Fruit fly (Drosophila melanogaster) whole organism, embryonic: Measurements from ENCODE around the gene CG9522.

Source experiments
- BEAF-32 ChIP-seq: fragments of 200-800 bp; sonication (Bioruptor generic); optimal IDR thresholded peaks from 3 replicates; lab custom pipeline; 2017; ENCODE audit warnings: missing biosample characterization, missing genetic modification characterization, mild to moderate bottlenecking, moderate library complexity, missing genetic modification reagents
- Bgb ChIP-seq: fragments of 200-800 bp; sonication (Bioruptor generic); IDR thresholded peaks from 2 replicates; pipeline ENCODE4 v1.3.6; 2022; ENCODE audit warnings: missing biosample characterization, missing genetic modification characterization; ENCODE audit not compliant: partially characterized antibody
- CG11696 ChIP-seq: fragments of 200-800 bp; sonication (Bioruptor generic); IDR thresholded peaks from 2 replicates; pipeline ENCODE4 v1.3.6; 2022; ENCODE audit warnings: missing biosample characterization, missing genetic modification characterization
- CG13287 ChIP-seq: fragments of 200-800 bp; sonication (Bioruptor generic); IDR thresholded peaks from 2 replicates; pipeline ENCODE4 v1.3.6; 2022; ENCODE audit warnings: missing biosample characterization, missing genetic modification characterization; ENCODE audit not compliant: partially characterized antibody
- CG14860 ChIP-seq: fragments of 200-800 bp; sonication (Bioruptor generic); IDR thresholded peaks from 3 replicates; pipeline ENCODE4 v1.3.6; 2022; ENCODE audit warnings: missing biosample characterization, missing genetic modification characterization; ENCODE audit not compliant: partially characterized antibody
- CG14965 ChIP-seq: fragments of 200-800 bp; sonication (Bioruptor generic); optimal IDR thresholded peaks from 2 replicates; lab custom pipeline; 2016; ENCODE audit warnings: missing biosample characterization, missing genetic modification characterization, borderline replicate concordance
- CG2116 ChIP-seq: fragments of 200-800 bp; sonication (Bioruptor generic); optimal IDR thresholded peaks from 3 replicates; lab custom pipeline; 2018; ENCODE audit warnings: missing biosample characterization, mild to moderate bottlenecking, missing genetic modification characterization
- CG33557 ChIP-seq: fragments of 200-800 bp; sonication (Bioruptor generic); optimal IDR thresholded peaks from 2 replicates; lab custom pipeline; 2019; ENCODE audit warnings: missing biosample characterization, mild to moderate bottlenecking, missing genetic modification characterization, moderate library complexity
- CG34224 ChIP-seq: fragments of 200-800 bp; sonication (Bioruptor generic); IDR thresholded peaks from 3 replicates; pipeline ENCODE4 v1.3.6; 2022; ENCODE audit warnings: missing biosample characterization, missing genetic modification characterization; ENCODE audit not compliant: partially characterized antibody
- CG6791 ChIP-seq: fragments of 200-800 bp; sonication (Bioruptor generic); IDR thresholded peaks from 3 replicates; pipeline ENCODE4 v1.3.6; 2022; ENCODE audit warnings: missing biosample characterization, missing genetic modification characterization; ENCODE audit not compliant: partially characterized antibody
- CG7556 ChIP-seq: fragments of 200-800 bp; sonication (Bioruptor generic); optimal IDR thresholded peaks from 2 replicates; lab custom pipeline; 2017; ENCODE audit warnings: missing biosample characterization, mild to moderate bottlenecking, missing genetic modification characterization
- CG8388 ChIP-seq: fragments of 200-800 bp; sonication (Bioruptor generic); optimal IDR thresholded peaks from 2 replicates; lab custom pipeline; 2019; ENCODE audit warnings: missing biosample characterization, mild to moderate bottlenecking, missing genetic modification characterization, moderate library complexity
- CG9876 ChIP-seq: fragments of 200-800 bp; sonication (Bioruptor generic); optimal IDR thresholded peaks from 2 replicates; lab custom pipeline; 2016; ENCODE audit warnings: missing biosample characterization, missing genetic modification characterization
- CG9932 ChIP-seq: fragments of 200-800 bp; sonication (Bioruptor generic); IDR thresholded peaks from 2 replicates; pipeline ENCODE4 v1.3.6; 2022; ENCODE audit warnings: missing biosample characterization, missing genetic modification characterization
- CoRest ChIP-seq: fragments of 200-800 bp; sonication (Bioruptor generic); optimal IDR thresholded peaks from 3 replicates; lab custom pipeline; 2018; ENCODE audit warnings: missing biosample characterization, mild to moderate bottlenecking, missing genetic modification characterization, moderate library complexity
- Dll ChIP-seq: fragments of 200-800 bp; sonication (Bioruptor generic); IDR thresholded peaks from 4 replicates; pipeline ENCODE4 v1.3.6; 2022; ENCODE audit warnings: missing biosample characterization, missing genetic modification characterization; ENCODE audit not compliant: partially characterized antibody
- Doc3 ChIP-seq: fragments of 200-800 bp; sonication (Bioruptor generic); IDR thresholded peaks from 3 replicates; pipeline ENCODE4 v1.3.6; 2022; ENCODE audit warnings: missing biosample characterization, missing genetic modification characterization; ENCODE audit not compliant: partially characterized antibody
- E2f2 ChIP-seq: fragments of 200-800 bp; sonication (Bioruptor generic); IDR thresholded peaks from 2 replicates; pipeline ENCODE4 v1.3.6; 2022; ENCODE audit warnings: missing biosample characterization, missing genetic modification characterization
- Fer3 ChIP-seq: fragments of 200-800 bp; sonication (Bioruptor generic); optimal IDR thresholded peaks from 2 replicates; lab custom pipeline; 2018; ENCODE audit warnings: missing biosample characterization, mild to moderate bottlenecking, missing genetic modification characterization, moderate library complexity
- HLH54F ChIP-seq: fragments of 200-800 bp; sonication (Bioruptor generic); optimal IDR thresholded peaks from 3 replicates; lab custom pipeline; 2016; ENCODE audit warnings: missing biosample characterization, missing genetic modification characterization
- Hey ChIP-seq: fragments of 200-800 bp; sonication (Bioruptor generic); optimal IDR thresholded peaks from 3 replicates; lab custom pipeline; 2018; ENCODE audit warnings: missing biosample characterization, mild to moderate bottlenecking, missing genetic modification characterization
- Hr3 ChIP-seq: fragments of 200-800 bp; sonication (Bioruptor generic); optimal IDR thresholded peaks from 3 replicates; lab custom pipeline; 2016; ENCODE audit warnings: missing biosample characterization, missing genetic modification characterization
- Kr ChIP-seq: fragments of 200-800 bp; sonication (Bioruptor generic); optimal IDR thresholded peaks from 2 replicates; lab custom pipeline; 2017; ENCODE audit warnings: missing biosample characterization, mild to moderate bottlenecking, missing genetic modification characterization
- MBD-R2 ChIP-seq: fragments of 200-800 bp; sonication (Bioruptor generic); IDR thresholded peaks from 2 replicates; pipeline ENCODE4 v1.3.6; 2022; ENCODE audit warnings: missing biosample characterization, missing genetic modification characterization
- Med ChIP-seq: fragments of 200-800 bp; sonication (Bioruptor generic); peaks from one replicate; lab custom pipeline; 2016; ENCODE audit warnings: missing biosample characterization, missing genetic modification characterization, mild to moderate bottlenecking, inconsistent platforms, moderate library complexity
- Pdp1 ChIP-seq, 2 experiments: fragments of 200-800 bp; sonication (Bioruptor generic); optimal IDR thresholded peaks; 3 replicates each; lab custom pipeline; 2016; ENCODE audit warnings: missing biosample characterization in 2 of 2, missing genetic modification characterization in 2 of 2, mild to moderate bottlenecking in 1 of 2, moderate library complexity in 1 of 2
- Scr ChIP-seq: fragments of 200-800 bp; sonication (Bioruptor generic); IDR thresholded peaks from 2 replicates; pipeline ENCODE4 v1.3.6; 2022; ENCODE audit warnings: missing biosample characterization, missing genetic modification characterization; ENCODE audit not compliant: partially characterized antibody
- Ssrp ChIP-seq: fragments of 200-800 bp; sonication (Bioruptor generic); optimal IDR thresholded peaks from 2 replicates; lab custom pipeline; 2018; ENCODE audit warnings: missing biosample characterization, mild to moderate bottlenecking, missing genetic modification characterization, moderate library complexity
- TFAM ChIP-seq: fragments of 200-800 bp; sonication (Bioruptor generic); optimal IDR thresholded peaks from 2 replicates; lab custom pipeline; 2017; ENCODE audit warnings: missing biosample characterization, missing genetic modification characterization, inconsistent platforms
- Xbp1 ChIP-seq: fragments of 200-800 bp; sonication (Bioruptor generic); optimal IDR thresholded peaks from 3 replicates; lab custom pipeline; 2016; ENCODE audit warnings: missing biosample characterization, mild to moderate bottlenecking, missing genetic modification characterization
- amos ChIP-seq: fragments of 200-800 bp; sonication (Bioruptor generic); IDR thresholded peaks from 2 replicates; pipeline ENCODE4 v1.3.6; 2022; ENCODE audit warnings: missing biosample characterization, missing genetic modification characterization; ENCODE audit not compliant: partially characterized antibody
- ash1 ChIP-seq: fragments of 200-800 bp; sonication (Bioruptor generic); optimal IDR thresholded peaks from 2 replicates; lab custom pipeline; 2018; ENCODE audit warnings: missing biosample characterization, mild to moderate bottlenecking, missing genetic modification characterization
- caup ChIP-seq: fragments of 200-800 bp; sonication (Bioruptor generic); optimal IDR thresholded peaks from 3 replicates; lab custom pipeline; 2017; ENCODE audit warnings: missing biosample characterization, mild to moderate bottlenecking, missing genetic modification characterization, moderate library complexity; ENCODE audit not compliant: severe bottlenecking
- inv ChIP-seq: fragments of 200-800 bp; sonication (Bioruptor generic); IDR thresholded peaks from 2 replicates; pipeline ENCODE4 v1.3.6; 2022; ENCODE audit warnings: missing biosample characterization, missing genetic modification characterization; ENCODE audit not compliant: partially characterized antibody
- mld ChIP-seq: fragments of 200-800 bp; sonication (Bioruptor generic); IDR thresholded peaks from 3 replicates; pipeline ENCODE4 v1.3.6; 2022; ENCODE audit warnings: missing biosample characterization, missing genetic modification characterization; ENCODE audit not compliant: partially characterized antibody
- org-1 ChIP-seq: fragments of 200-800 bp; sonication (Bioruptor generic); optimal IDR thresholded peaks from 2 replicates; lab custom pipeline; 2017; ENCODE audit warnings: missing biosample characterization, missing genetic modification characterization
- pzg ChIP-seq: fragments of 200-800 bp; sonication (Bioruptor generic); optimal IDR thresholded peaks from 3 replicates; lab custom pipeline; 2018; ENCODE audit warnings: missing biosample characterization, mild to moderate bottlenecking, missing genetic modification characterization, moderate library complexity
- sima ChIP-seq: fragments of 200-800 bp; sonication (Bioruptor generic); optimal IDR thresholded peaks from 2 replicates; lab custom pipeline; 2016; ENCODE audit warnings: missing biosample characterization, missing genetic modification characterization
- sna ChIP-seq: fragments of 200-800 bp; sonication (Bioruptor generic); IDR thresholded peaks from 2 replicates; pipeline ENCODE4 v1.3.6; 2022; ENCODE audit warnings: missing biosample characterization, missing genetic modification characterization; ENCODE audit not compliant: partially characterized antibody
- ssp ChIP-seq: fragments of 200-800 bp; sonication (Bioruptor generic); IDR thresholded peaks from 2 replicates; pipeline ENCODE4 v1.3.6; 2022; ENCODE audit warnings: missing biosample characterization, missing genetic modification characterization
- tio ChIP-seq: fragments of 200-800 bp; sonication (Bioruptor generic); optimal IDR thresholded peaks from 2 replicates; lab custom pipeline; 2017; ENCODE audit warnings: missing biosample characterization, missing genetic modification characterization, inconsistent platforms
- toy ChIP-seq: fragments of 200-800 bp; sonication (Bioruptor generic); IDR thresholded peaks from 2 replicates; pipeline ENCODE4 v1.3.6; 2022; ENCODE audit warnings: missing biosample characterization, missing genetic modification characterization
- vnd ChIP-seq: fragments of 200-800 bp; sonication (Bioruptor generic); IDR thresholded peaks from 3 replicates; pipeline ENCODE4 v1.3.6; 2022; ENCODE audit warnings: missing biosample characterization, missing genetic modification characterization; ENCODE audit not compliant: partially characterized antibody
- zen2 ChIP-seq: fragments of 200-800 bp; sonication (Bioruptor generic); IDR thresholded peaks from 3 replicates; pipeline ENCODE4 v1.3.6; 2022; ENCODE audit warnings: missing biosample characterization, missing genetic modification characterization; ENCODE audit not compliant: partially characterized antibody

Gene CG9522

dm6 chrX:14837983-14838382 is 10.6 kb downstream of the CG9522 start, which contains the start of gene Grx5 (continued):
- TF ChIP-seq TFAM (GFP tag; lab: Kevin White, UChicago) (no peak), mld (peak; percentile 59; the same call in 1 of the 3 replicates), pzg (GFP tag; lab: Kevin White, UChicago) (peak; percentile 19), amos (GFP tag; lab: Robert Waterston, UW) (peak; percentile 61; the same call in 1 of the 2 replicates), CG7556 (GFP tag; lab: Kevin White, UChicago) (no peak), sna (0 out of 2 replicates have a peak, but pooled peaks have one; percentile 57), CG9932 (GFP tag; lab: Robert Waterston, UW) (no peak), toy (GFP tag; lab: Robert Waterston, UW) (no peak), inv (GFP tag; lab: Robert Waterston, UW) (no peak), Hr3 (GFP tag; lab: Kevin White, UChicago) (no peak), CG6791 (GFP tag; lab: Robert Waterston, UW) (peak; percentile 60; the same call in 2 of the 3 replicates), BEAF-32 (peak; percentile 62), Doc3 (GFP tag; lab: Robert Waterston, UW) (peak; percentile 66; the same call in 2 of the 3 replicates), Dll (GFP tag; lab: Robert Waterston, UW) (peak; percentile 75), zen2 (GFP tag; lab: Robert Waterston, UW) (peak; percentile 47; the same call in 1 of the 3 replicates), tio (GFP tag; lab: Kevin White, UChicago) (no peak), caup (GFP tag; lab: Kevin White, UChicago) (no peak), CG34224 (GFP tag; lab: Robert Waterston, UW) (peak; percentile 73), vnd (GFP tag; lab: Robert Waterston, UW) (peak; percentile 57; the same call in 1 of the 3 replicates), Xbp1 (GFP tag; lab: Kevin White, UChicago) (no peak), CG9876 (no peak), CoRest (tag; lab: Kevin White, UChicago) (no peak), CG14965 (GFP tag; lab: Kevin White, UChicago) (no peak), CG13287 (peak; percentile 76), Bgb (GFP tag; lab: Robert Waterston, UW) (peak; percentile 45), Scr (GFP tag; lab: Robert Waterston, UW) (peak; percentile 69), E2f2 (GFP tag; lab: Robert Waterston, UW) (0 out of 2 replicates have a peak, but pooled peaks have one; percentile 11), CG2116 (GFP tag; lab: Kevin White, UChicago) (peak; percentile 4), CG14860 (GFP tag; lab: Robert Waterston, UW) (peak; percentile 46; the same call in 1 of the 3 replicates), Pdp1 (GFP tag; optimal IDR thresholded peaks at IDR 0.05; lab: Kevin White, UChicago) (peak in 1 of 2 experiments; percentile 61), MBD-R2 (GFP tag; lab: Robert Waterston, UW) (peak; percentile 58), Ssrp (no peak)
- TF ChIP-seq, all 482 proteins: peak for 32

DNA sequence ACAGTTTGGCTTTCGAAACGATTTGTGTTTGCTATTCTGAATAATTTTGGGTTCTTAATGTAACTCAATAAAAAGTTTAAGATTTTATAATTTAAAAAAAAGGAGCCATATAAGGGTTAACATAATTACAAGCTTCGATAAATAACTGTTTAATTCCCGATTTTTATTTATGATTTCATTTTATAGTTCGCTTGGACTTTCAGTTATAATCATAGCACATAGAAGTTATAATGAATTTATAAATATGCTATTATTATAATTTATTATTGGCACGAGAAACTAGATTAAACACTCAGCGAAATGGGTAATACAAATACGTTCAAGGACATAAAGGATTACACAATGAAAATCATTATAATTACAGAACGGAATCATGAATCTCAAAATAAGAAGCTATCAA is 12.2 kb downstream of the CG9522 start, which contains the start of gene CG14410:
Gene CG14410 (plus strand): TSS at position 301 of the 400 bp plus-strand sequence.
- TF ChIP-seq ash1 (GFP tag; lab: Kevin White, UChicago) (no peak), HLH54F (no peak), CG33557 (GFP tag; lab: Kevin White, UChicago) (no peak), ssp (GFP tag; lab: Robert Waterston, UW) (no peak), org-1 (GFP tag; lab: Kevin White, UChicago) (no peak), Med (GFP tag; lab: Kevin White, UChicago) (no peak), Fer3 (no peak), Hey (tag; lab: Kevin White, UChicago) (no peak), CG11696 (GFP tag; lab: Robert Waterston, UW) (no peak), sima (GFP tag; lab: Kevin White, UChicago) (no peak), CG8388 (GFP tag; lab: Kevin White, UChicago) (no peak), Kr (no peak), sna (no peak)
- TF ChIP-seq, all 482 proteins: peak for 0
